Fruit fly (Drosophila melanogaster) whole organism, embryonic: ENCODE results near the gene NijB.
A peak's percentile ranks its signal among the peaks of the same experiment; 100 is the strongest.

Experiments
- Adf1 ChIP-seq: fragments of 200-800 bp; sonication (Bioruptor generic); IDR thresholded peaks from 2 replicates; pipeline ENCODE4 v1.3.6; 2022; ENCODE audit warnings: missing biosample characterization, missing genetic modification characterization
- Bdp1 ChIP-seq: fragments of 200-800 bp; sonication (Bioruptor generic); optimal IDR thresholded peaks from 3 replicates; lab custom pipeline; 2016; ENCODE audit warnings: missing biosample characterization, missing genetic modification characterization
- Blimp-1 ChIP-seq: fragments of 200-800 bp; sonication (Bioruptor generic); optimal IDR thresholded peaks from 3 replicates; lab custom pipeline; 2018; ENCODE audit warnings: missing biosample characterization, missing genetic modification characterization, mild to moderate bottlenecking, moderate library complexity, missing genetic modification reagents
- CG11504 ChIP-seq: fragments of 200-800 bp; sonication (Bioruptor generic); optimal IDR thresholded peaks from 3 replicates; lab custom pipeline; 2019; ENCODE audit warnings: missing biosample characterization, mild to moderate bottlenecking, missing genetic modification characterization, moderate library complexity
- CG15601 ChIP-seq: fragments of 200-800 bp; sonication (Bioruptor generic); optimal IDR thresholded peaks from 3 replicates; lab custom pipeline; 2019; ENCODE audit warnings: missing biosample characterization, mild to moderate bottlenecking, missing genetic modification characterization, moderate library complexity
- CG16779 ChIP-seq: fragments of 200-800 bp; sonication (Bioruptor generic); IDR thresholded peaks from 2 replicates; pipeline ENCODE4 v1.3.6; 2022; ENCODE audit warnings: missing biosample characterization, missing genetic modification characterization
- CG18011 ChIP-seq: fragments of 200-800 bp; sonication (Bioruptor generic); optimal IDR thresholded peaks from 2 replicates; lab custom pipeline; 2017; ENCODE audit warnings: missing biosample characterization, missing genetic modification characterization, mild to moderate bottlenecking, moderate library complexity, missing genotype
- CG2678 ChIP-seq: fragments of 200-800 bp; sonication (Bioruptor generic); optimal IDR thresholded peaks from 3 replicates; lab custom pipeline; 2019; ENCODE audit warnings: missing biosample characterization, mild to moderate bottlenecking, missing genetic modification characterization, moderate library complexity
- CG2712 ChIP-seq: fragments of 200-800 bp; optimal IDR thresholded peaks from 3 replicates; lab custom pipeline; 2019; ENCODE audit warnings: missing biosample characterization, mild to moderate bottlenecking, missing genetic modification characterization, moderate library complexity
- CG3281 ChIP-seq: fragments of 200-800 bp; sonication (Bioruptor generic); optimal IDR thresholded peaks from 3 replicates; lab custom pipeline; 2017; ENCODE audit warnings: missing biosample characterization, mild to moderate bottlenecking, missing genetic modification characterization
- CG3847 ChIP-seq: fragments of 200-800 bp; sonication (Bioruptor generic); IDR thresholded peaks from 2 replicates; pipeline ENCODE4 v1.3.6; 2022; ENCODE audit warnings: missing biosample characterization, missing genetic modification characterization
- CG4730 ChIP-seq: fragments of 200-800 bp; sonication (Bioruptor generic); IDR thresholded peaks from 2 replicates; pipeline ENCODE4 v1.3.6; 2022; ENCODE audit warnings: missing biosample characterization, missing genetic modification characterization
- CG4820 ChIP-seq: fragments of 200-800 bp; sonication (Bioruptor generic); optimal IDR thresholded peaks from 3 replicates; lab custom pipeline; 2016; ENCODE audit warnings: missing biosample characterization, missing genetic modification characterization
- CG6175 ChIP-seq: fragments of 200-800 bp; sonication (Bioruptor generic); IDR thresholded peaks from 3 replicates; pipeline ENCODE4 v1.3.6; 2022; ENCODE audit warnings: missing biosample characterization, missing genetic modification characterization
- CG6813 ChIP-seq: fragments of 200-800 bp; sonication (Bioruptor generic); optimal IDR thresholded peaks from 2 replicates; lab custom pipeline; 2017; ENCODE audit warnings: missing biosample characterization, missing genetic modification characterization, mild to moderate bottlenecking, moderate library complexity, missing genetic modification reagents
- CG8089 ChIP-seq: fragments of 200-800 bp; sonication (Bioruptor generic); optimal IDR thresholded peaks from 3 replicates; lab custom pipeline; 2016; ENCODE audit warnings: missing biosample characterization, missing genetic modification characterization
- CG8924 ChIP-seq: fragments of 200-800 bp; optimal IDR thresholded peaks from 3 replicates; lab custom pipeline; 2019; ENCODE audit warnings: missing biosample characterization, mild to moderate bottlenecking, missing genetic modification characterization, moderate library complexity
- CTCF ChIP-seq: fragments of 200-800 bp; sonication (Bioruptor generic); optimal IDR thresholded peaks from 2 replicates; lab custom pipeline; 2017; ENCODE audit warnings: missing biosample characterization, mild to moderate bottlenecking, missing genetic modification characterization, moderate library complexity
- D19B ChIP-seq: fragments of 200-800 bp; sonication (Bioruptor generic); optimal IDR thresholded peaks from 2 replicates; lab custom pipeline; 2017; ENCODE audit warnings: missing biosample characterization, mild to moderate bottlenecking, missing genetic modification characterization
- Doc2 ChIP-seq: fragments of 200-800 bp; sonication (Bioruptor generic); IDR thresholded peaks from 2 replicates; pipeline ENCODE4 v1.3.6; 2022; ENCODE audit warnings: missing biosample characterization, missing genetic modification characterization
- Dref ChIP-seq: fragments of 200-800 bp; sonication (Bioruptor generic); IDR thresholded peaks from 2 replicates; pipeline ENCODE4 v1.3.6; 2022; ENCODE audit warnings: missing biosample characterization, missing genetic modification characterization
- E2f1 ChIP-seq: fragments of 200-800 bp; sonication (Bioruptor generic); IDR thresholded peaks from 2 replicates; pipeline ENCODE4 v1.3.6; 2022; ENCODE audit warnings: missing biosample characterization, missing genetic modification characterization
- Ets65A ChIP-seq: fragments of 200-800 bp; sonication (Bioruptor generic); peaks from one replicate; lab custom pipeline; 2016; ENCODE audit warnings: missing biosample characterization, missing genetic modification characterization
- Ets97D ChIP-seq: fragments of 200-800 bp; sonication (Bioruptor generic); optimal IDR thresholded peaks from 3 replicates; lab custom pipeline; 2016; ENCODE audit warnings: missing biosample characterization, missing genetic modification characterization
- HLH4C ChIP-seq: fragments of 200-800 bp; sonication (Bioruptor generic); IDR thresholded peaks from 3 replicates; pipeline ENCODE4 v1.3.6; 2022; ENCODE audit warnings: missing biosample characterization, missing genetic modification characterization; ENCODE audit not compliant: partially characterized antibody
- Kr ChIP-seq: fragments of 200-800 bp; sonication (Bioruptor generic); optimal IDR thresholded peaks from 2 replicates; lab custom pipeline; 2017; ENCODE audit warnings: missing biosample characterization, mild to moderate bottlenecking, missing genetic modification characterization
- NC2β ChIP-seq: fragments of 200-800 bp; sonication (Bioruptor generic); optimal IDR thresholded peaks from 2 replicates; lab custom pipeline; 2016; ENCODE audit warnings: missing biosample characterization, missing genetic modification characterization
- Ssrp ChIP-seq: fragments of 200-800 bp; sonication (Bioruptor generic); optimal IDR thresholded peaks from 2 replicates; lab custom pipeline; 2018; ENCODE audit warnings: missing biosample characterization, mild to moderate bottlenecking, missing genetic modification characterization, moderate library complexity
- TFAM ChIP-seq: fragments of 200-800 bp; sonication (Bioruptor generic); optimal IDR thresholded peaks from 2 replicates; lab custom pipeline; 2017; ENCODE audit warnings: missing biosample characterization, missing genetic modification characterization, inconsistent platforms
- ab ChIP-seq: fragments of 200-800 bp; sonication (Bioruptor generic); optimal IDR thresholded peaks from 2 replicates; lab custom pipeline; 2016; ENCODE audit warnings: missing biosample characterization, missing genetic modification characterization
- ato ChIP-seq: fragments of 200-800 bp; sonication (Bioruptor generic); IDR thresholded peaks from 2 replicates; pipeline ENCODE4 v1.3.6; 2022; ENCODE audit warnings: missing biosample characterization, missing genetic modification characterization; ENCODE audit not compliant: partially characterized antibody
- ci ChIP-seq: fragments of 200-800 bp; sonication (Bioruptor generic); IDR thresholded peaks from 3 replicates; pipeline ENCODE4 v1.3.6; 2022; ENCODE audit warnings: missing biosample characterization, missing genetic modification characterization
- dm ChIP-seq: fragments of 200-800 bp; sonication (Bioruptor generic); optimal IDR thresholded peaks from 3 replicates; lab custom pipeline; 2016; ENCODE audit warnings: missing biosample characterization, missing genetic modification characterization
- en ChIP-seq: fragments of 200-800 bp; sonication (Bioruptor generic); optimal IDR thresholded peaks from 2 replicates; lab custom pipeline; 2016; ENCODE audit warnings: missing biosample characterization, missing genetic modification characterization
- ewg ChIP-seq: fragments of 200-800 bp; sonication (Bioruptor generic); optimal IDR thresholded peaks from 3 replicates; lab custom pipeline; 2017; ENCODE audit warnings: mild to moderate bottlenecking, missing biosample characterization, missing genetic modification reagents, missing genetic modification characterization
- gsb-n ChIP-seq: fragments of 200-800 bp; sonication (Bioruptor generic); optimal IDR thresholded peaks from 3 replicates; lab custom pipeline; 2018; ENCODE audit warnings: missing biosample characterization, mild to moderate bottlenecking, missing genetic modification characterization
- hkb ChIP-seq, 2 experiments: fragments of 200-800 bp in 1 of 2; fragments of >200 bp in 1 of 2; sonication (Bioruptor generic) in 1 of 2; IDR thresholded peaks in 1 of 2; optimal IDR thresholded peaks in 1 of 2; 2 replicates each; pipeline versions ENCODE4 v1.3.6 to Lab custom; 2017 to 2022; ENCODE audit warnings: missing biosample characterization in 1 of 2, missing genetic modification characterization in 1 of 2
- lola ChIP-seq, 3 experiments: fragments of >200 bp in 2 of 3; fragments of 200-800 bp in 1 of 3; sonication (Bioruptor generic) in 1 of 3; optimal IDR thresholded peaks; 2 replicates each; lab custom pipeline; 2017 to 2019; ENCODE audit warnings: missing biosample characterization in 3 of 3, missing genetic modification characterization in 3 of 3, mild to moderate bottlenecking in 1 of 3, moderate library complexity in 1 of 3
- maf-S ChIP-seq: fragments of 200-800 bp; sonication (Bioruptor generic); optimal IDR thresholded peaks from 2 replicates; lab custom pipeline; 2016; ENCODE audit warnings: missing biosample characterization, missing genetic modification characterization
- nmo ChIP-seq: fragments of 200-800 bp; sonication (Bioruptor generic); optimal IDR thresholded peaks from 2 replicates; lab custom pipeline; 2018; ENCODE audit warnings: missing biosample characterization, mild to moderate bottlenecking, missing genetic modification characterization, moderate library complexity
- oc ChIP-seq: fragments of 200-800 bp; sonication (Bioruptor generic); optimal IDR thresholded peaks from 2 replicates; lab custom pipeline; 2018; ENCODE audit warnings: missing biosample characterization, mild to moderate bottlenecking, missing genetic modification characterization, moderate library complexity
- otp ChIP-seq: fragments of 200-800 bp; sonication (Bioruptor generic); IDR thresholded peaks from 3 replicates; pipeline ENCODE4, ENCODE4 v1.3.6; 2022; ENCODE audit warnings: missing biosample characterization, missing genetic modification characterization
- pzg ChIP-seq: fragments of 200-800 bp; sonication (Bioruptor generic); optimal IDR thresholded peaks from 3 replicates; lab custom pipeline; 2018; ENCODE audit warnings: missing biosample characterization, mild to moderate bottlenecking, missing genetic modification characterization, moderate library complexity
- repo ChIP-seq: fragments of 200-800 bp; sonication (Bioruptor generic); optimal IDR thresholded peaks from 2 replicates; lab custom pipeline; 2016; ENCODE audit warnings: missing biosample characterization, missing genetic modification characterization
- ro ChIP-seq: fragments of 200-800 bp; sonication (Bioruptor generic); IDR thresholded peaks from 2 replicates; pipeline ENCODE4 v1.3.6; 2022; ENCODE audit warnings: missing biosample characterization, missing genetic modification characterization
- shn ChIP-seq: fragments of 200-800 bp; sonication (Bioruptor generic); optimal IDR thresholded peaks from 3 replicates; lab custom pipeline; 2016; ENCODE audit warnings: missing biosample characterization, missing genetic modification characterization
- sna ChIP-seq: fragments of 200-800 bp; sonication (Bioruptor generic); IDR thresholded peaks from 2 replicates; pipeline ENCODE4 v1.3.6; 2022; ENCODE audit warnings: missing biosample characterization, missing genetic modification characterization; ENCODE audit not compliant: partially characterized antibody
- wdn ChIP-seq: fragments of 200-800 bp; sonication (Bioruptor generic); IDR thresholded peaks from 2 replicates; pipeline ENCODE4 v1.3.6; 2022; ENCODE audit warnings: missing biosample characterization, missing genetic modification characterization

NijB gene

DNA sequence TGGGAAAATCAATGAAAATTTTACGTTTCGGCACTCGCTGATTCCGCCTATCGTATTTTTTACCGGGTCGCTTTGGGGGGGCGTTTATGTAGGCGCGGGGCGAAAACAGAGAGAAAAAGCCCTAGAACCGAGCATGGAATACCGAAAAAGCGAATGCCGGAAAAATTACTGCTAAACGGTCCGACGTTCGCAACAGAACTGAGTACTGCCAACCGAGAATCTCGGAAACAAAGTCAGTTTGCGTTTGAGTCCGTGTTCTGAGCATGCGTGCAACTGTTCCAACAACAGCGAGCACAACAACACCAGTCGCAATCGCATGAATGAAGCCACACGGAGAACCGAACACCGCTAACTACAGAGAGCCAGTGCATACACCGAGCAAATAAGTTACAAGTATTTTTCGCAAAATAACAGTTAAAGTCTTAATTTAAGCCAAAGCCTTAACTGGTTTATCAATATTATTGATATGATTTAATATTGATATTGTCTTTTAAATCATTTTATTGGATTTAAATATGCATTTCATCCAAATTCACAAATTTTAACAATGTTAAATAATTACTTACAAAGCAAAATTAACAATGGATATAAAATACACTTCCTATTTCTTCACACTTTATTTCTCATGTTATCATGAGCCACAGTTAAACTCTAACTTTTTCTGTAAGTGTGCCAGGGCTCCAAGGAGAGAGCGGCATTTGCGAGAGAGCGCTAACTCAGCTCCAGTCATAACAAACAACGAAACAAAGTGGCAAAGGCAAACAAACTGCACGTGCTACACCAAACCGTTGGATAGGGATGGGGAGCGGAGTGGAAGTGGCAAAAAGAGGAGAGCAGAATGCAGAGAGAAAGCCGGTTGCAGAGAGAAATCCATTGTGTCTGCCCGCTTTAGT lies 1.7 kb upstream of the NijB start, which contains the start of gene CG3961 (continued):
- TF ChIP-seq HLH4C (GFP tag; lab: Robert Waterston, UW), result no peak
- TF ChIP-seq ewg (GFP tag; lab: Kevin White, UChicago), result peak; percentile 96
- peak; percentile 97 for TF ChIP-seq Blimp-1 (GFP tag; lab: Kevin White, UChicago)
- TF ChIP-seq E2f1 (GFP tag; lab: Robert Waterston, UW), result peak; percentile 90
- peak; percentile 61; the same call in 1 of the 2 replicates for TF ChIP-seq CG16779 (GFP tag; lab: Robert Waterston, UW)
- no peak for TF ChIP-seq CG6175
- peak; percentile 84 for TF ChIP-seq D19B (GFP tag; lab: Kevin White, UChicago)
- TF ChIP-seq gsb-n (tag; lab: Kevin White, UChicago), result peak; percentile 98
- peak; percentile 100 for TF ChIP-seq nmo (GFP tag; lab: Kevin White, UChicago)
- TF ChIP-seq repo (GFP tag; lab: Kevin White, UChicago), result peak; percentile 73
- TF ChIP-seq en (GFP tag; lab: Kevin White, UChicago), result peak; percentile 34
- TF ChIP-seq CG8089, result peak; percentile 83
- peak; percentile 88 for TF ChIP-seq TFAM (GFP tag; lab: Kevin White, UChicago)
- TF ChIP-seq oc (tag; lab: Kevin White, UChicago), result peak; percentile 93
- no peak for TF ChIP-seq Dref (GFP tag; lab: Robert Waterston, UW)
- TF ChIP-seq lola (GFP tag; optimal IDR thresholded peaks at IDR 0.05; lab: Kevin White, UChicago), result peak in 1 of 3 experiments; percentile 100
- TF ChIP-seq NC2β (GFP tag; lab: Kevin White, UChicago), result peak; percentile 89
- peak; percentile 75 for TF ChIP-seq shn (GFP tag; lab: Kevin White, UChicago)
- TF ChIP-seq otp (GFP tag; lab: Robert Waterston, UW), result 0 out of 3 replicates have a peak, but pooled peaks have one; percentile 63
- no peak for TF ChIP-seq Doc2 (GFP tag; lab: Robert Waterston, UW)
- no peak; the same call in 1 of the 2 replicates for TF ChIP-seq sna (GFP tag; lab: Robert Waterston, UW)
- no peak for TF ChIP-seq pzg (GFP tag; lab: Kevin White, UChicago)
- no peak for TF ChIP-seq hkb (optimal IDR thresholded peaks at IDR 0.05; lab: Kevin White, UChicago)
- TF ChIP-seq hkb (GFP tag; IDR thresholded peaks at IDR 0.05; lab: Robert Waterston, UW), result peak; percentile 94
- TF ChIP-seq Ets97D (GFP tag; lab: Kevin White, UChicago), result peak; percentile 40
- peak; percentile 96 for TF ChIP-seq CG6813 (GFP tag; lab: Kevin White, UChicago)
- peak; percentile 19 for TF ChIP-seq Kr (GFP tag; lab: Kevin White, UChicago)
- TF ChIP-seq CG11504 (tag; lab: Kevin White, UChicago), result peak; percentile 98
- TF ChIP-seq ci (GFP tag; lab: Robert Waterston, UW), result peak; percentile 88
- peak; percentile 95 for TF ChIP-seq CG3281 (GFP tag; lab: Kevin White, UChicago)
- TF ChIP-seq CG4820 (GFP tag; lab: Kevin White, UChicago), result peak; percentile 98
- peak; percentile 91 for TF ChIP-seq ro
- peak; percentile 88 for TF ChIP-seq CG3847 (GFP tag; lab: Robert Waterston, UW)
- TF ChIP-seq Ssrp (tag; lab: Kevin White, UChicago), result peak; percentile 99
- TF ChIP-seq CG15601 (tag; lab: Kevin White, UChicago), result peak; percentile 98
- peak; percentile 82 for TF ChIP-seq CG4730
- TF ChIP-seq CG8924, result peak; percentile 99
- TF ChIP-seq Bdp1 (GFP tag; lab: Kevin White, UChicago), result peak; percentile 80
- TF ChIP-seq CG2678 (tag; lab: Kevin White, UChicago), result peak; percentile 99
- peak; percentile 85 for TF ChIP-seq dm
- TF ChIP-seq wdn (GFP tag; lab: Robert Waterston, UW), result peak; percentile 80
- TF ChIP-seq Ets65A (GFP tag; lab: Kevin White, UChicago), result peak; percentile 97
- TF ChIP-seq CTCF (GFP tag; lab: Kevin White, UChicago), result peak; percentile 72
- peak; percentile 79 for TF ChIP-seq maf-S (GFP tag; lab: Kevin White, UChicago)
- TF ChIP-seq CG18011 (GFP tag; lab: Kevin White, UChicago), result peak; percentile 82
- TF ChIP-seq Adf1, result peak; percentile 40
- TF ChIP-seq ab (GFP tag; lab: Kevin White, UChicago), result peak; percentile 39
- peak; percentile 99 for TF ChIP-seq CG2712 (tag; lab: Kevin White, UChicago)
- TF ChIP-seq ato (GFP tag; lab: Robert Waterston, UW), result no peak; the same call in 1 of the 2 replicates
